Worm (Caenorhabditis elegans) whole organism, young adult: ENCODE measurements around the gene Y15E3A.3.

ENCODE experiments used
- C06A6.2 ChIP-seq: fragments of 200-800 bp; sonication (Bioruptor generic); conservative IDR thresholded peaks from 2 replicates; pipeline ENCODE4 v1.3.6; 2022; ENCODE audit warnings: missing genetic modification characterization, missing compliant biosample characterization
- F33H1.4 ChIP-seq: fragments of 200-800 bp; sonication (Bioruptor generic); IDR thresholded peaks from 2 replicates; pipeline ENCODE4 v1.3.6; 2022; ENCODE audit warnings: missing genetic modification reagents, missing genetic modification characterization, missing compliant biosample characterization
- F52B5.7 ChIP-seq: sonication (generic microtip); optimal IDR thresholded peaks from 2 replicates; lab custom pipeline; 2016; ENCODE audit warnings: mild to moderate bottlenecking, missing genetic modification characterization, missing compliant biosample characterization
- F57A8.1 ChIP-seq: fragments of 200-800 bp; sonication (Bioruptor generic); optimal IDR thresholded peaks from 2 replicates; lab custom pipeline; 2018; ENCODE audit warnings: mild to moderate bottlenecking, missing genetic modification characterization, moderate library complexity, missing compliant biosample characterization
- T07F8.4 ChIP-seq: sonication (generic microtip); optimal IDR thresholded peaks from 2 replicates; lab custom pipeline; 2016; ENCODE audit warnings: mild to moderate bottlenecking, missing genetic modification characterization, moderate library complexity, missing compliant biosample characterization
- Y56A3A.18 ChIP-seq: fragments of 200-800 bp; sonication (Bioruptor generic); IDR thresholded peaks from 2 replicates; pipeline ENCODE4 v1.3.6; 2022; ENCODE audit warnings: missing genetic modification reagents, missing genetic modification characterization, missing compliant biosample characterization
- Y79H2A.3 ChIP-seq: fragments of 200-800 bp; sonication (Bioruptor generic); conservative IDR thresholded peaks from 2 replicates; pipeline ENCODE4 v1.3.6; 2022; ENCODE audit warnings: missing genetic modification reagents, missing genetic modification characterization, missing compliant biosample characterization
- Y95B8A.8 ChIP-seq: fragments of 200-800 bp; sonication (Bioruptor generic); IDR thresholded peaks from 2 replicates; pipeline ENCODE4 v1.3.6; 2022; ENCODE audit warnings: missing genetic modification reagents, missing genetic modification characterization, missing compliant biosample characterization
- akir-1 ChIP-seq: fragments of 200-800 bp; sonication (Bioruptor generic); optimal IDR thresholded peaks from 2 replicates; lab custom pipeline; 2018; ENCODE audit warnings: mild to moderate bottlenecking, missing genetic modification characterization, moderate library complexity, missing compliant biosample characterization
- aptf-3 ChIP-seq: fragments of 200-800 bp; sonication (Bioruptor generic); IDR thresholded peaks from 2 replicates; pipeline ENCODE4 v1.3.6; 2022; ENCODE audit warnings: missing genetic modification characterization, missing compliant biosample characterization
- bed-2 ChIP-seq: fragments of 200-800 bp; sonication (Bioruptor generic); IDR thresholded peaks from 2 replicates; pipeline ENCODE4 v1.3.6; 2022; ENCODE audit warnings: missing genetic modification reagents, missing genetic modification characterization, missing compliant biosample characterization
- ccch-3 ChIP-seq: fragments of 200-800 bp; sonication (Bioruptor generic); optimal IDR thresholded peaks from 2 replicates; lab custom pipeline; 2018; ENCODE audit warnings: mild to moderate bottlenecking, missing genetic modification characterization, missing compliant biosample characterization
- ceh-100 ChIP-seq: fragments of 200-800 bp; sonication (Bioruptor generic); IDR thresholded peaks from 2 replicates; pipeline ENCODE4 v1.3.6; 2022; ENCODE audit warnings: missing genetic modification reagents, missing genetic modification characterization, missing compliant biosample characterization
- ceh-27 ChIP-seq: fragments of 200-800 bp; sonication (Bioruptor generic); optimal IDR thresholded peaks from 2 replicates; lab custom pipeline; 2018; ENCODE audit warnings: mild to moderate bottlenecking, missing genetic modification characterization, moderate library complexity, missing compliant biosample characterization
- ceh-79 ChIP-seq: sonication (generic microtip); optimal IDR thresholded peaks from 2 replicates; lab custom pipeline; 2017; ENCODE audit warnings: mild to moderate bottlenecking, missing genetic modification characterization, missing compliant biosample characterization
- dpff-1 ChIP-seq: sonication (generic microtip); optimal IDR thresholded peaks from 2 replicates; lab custom pipeline; 2017; ENCODE audit warnings: mild to moderate bottlenecking, missing genetic modification characterization, missing compliant biosample characterization
- dpl-1 ChIP-seq: fragments of 150-350 bp; optimal IDR thresholded peaks from 2 replicates; lab custom pipeline; 2014; ENCODE audit warnings: missing biosample characterization, missing genetic modification reagents, missing genetic modification characterization
- efl-1 ChIP-seq: fragments of 150-350 bp; optimal IDR thresholded peaks from 2 replicates; lab custom pipeline; 2014; ENCODE audit warnings: missing biosample characterization, missing genetic modification reagents, missing genetic modification characterization
- egl-44 ChIP-seq: fragments of 200-800 bp; sonication (Bioruptor generic); IDR thresholded peaks from 2 replicates; pipeline ENCODE4 v1.3.6; 2022; ENCODE audit warnings: missing genetic modification reagents, missing genetic modification characterization, missing compliant biosample characterization
- ekl-4 ChIP-seq: fragments of 200-800 bp; sonication (Bioruptor generic); IDR thresholded peaks from 2 replicates; pipeline ENCODE4 v1.3.6; 2022; ENCODE audit warnings: missing genetic modification reagents, missing genetic modification characterization, missing compliant biosample characterization
- gei-17 ChIP-seq: fragments of 200-800 bp; sonication (Bioruptor generic); optimal IDR thresholded peaks from 2 replicates; lab custom pipeline; 2018; ENCODE audit warnings: mild to moderate bottlenecking, missing genetic modification characterization, missing compliant biosample characterization
- hlh-26 ChIP-seq: fragments of 200-800 bp; sonication (Bioruptor generic); conservative IDR thresholded peaks from 2 replicates; pipeline ENCODE4 v1.3.6; 2022; ENCODE audit warnings: missing genetic modification reagents, missing genetic modification characterization, missing compliant biosample characterization
- hsf-1 ChIP-seq: fragments of 200-800 bp; sonication (Bioruptor generic); IDR thresholded peaks from 2 replicates; pipeline ENCODE4 v1.3.6; 2022; ENCODE audit warnings: missing genetic modification reagents, missing genetic modification characterization, missing compliant biosample characterization
- let-526 ChIP-seq: fragments of 200-800 bp; sonication (Bioruptor generic); IDR thresholded peaks from 2 replicates; pipeline ENCODE4 v1.3.6; 2022; ENCODE audit warnings: missing genetic modification reagents, missing genetic modification characterization, missing compliant biosample characterization
- lin-35 ChIP-seq, 3 experiments: fragments of 150-350 bp in 2 of 3; sonication (generic microtip) in 1 of 3; optimal IDR thresholded peaks; 2 replicates each; lab custom pipeline; 2014 to 2018; ENCODE audit warnings: missing biosample characterization in 3 of 3, missing genetic modification characterization in 3 of 3, missing genetic modification reagents in 3 of 3
- lir-1 ChIP-seq: fragments of 200-800 bp; sonication (Bioruptor generic); conservative IDR thresholded peaks from 2 replicates; pipeline ENCODE4 v1.3.6; 2022; ENCODE audit warnings: missing genetic modification reagents, missing genetic modification characterization, missing compliant biosample characterization
- lsl-1 ChIP-seq: fragments of 200-800 bp; sonication (Bioruptor generic); optimal IDR thresholded peaks from 2 replicates; lab custom pipeline; 2018; ENCODE audit warnings: mild to moderate bottlenecking, missing genetic modification characterization, moderate library complexity, missing compliant biosample characterization
- lsy-27 ChIP-seq: sonication (generic microtip); optimal IDR thresholded peaks from 2 replicates; lab custom pipeline; 2017; ENCODE audit warnings: missing genetic modification characterization, mild to moderate bottlenecking, missing compliant biosample characterization, antibody characterized with exemption, missing genotype, borderline replicate concordance; ENCODE audit not compliant: insufficient read depth
- madf-10 ChIP-seq: sonication (generic microtip); optimal IDR thresholded peaks from 2 replicates; lab custom pipeline; 2016; ENCODE audit warnings: mild to moderate bottlenecking, missing genetic modification characterization, missing compliant biosample characterization
- madf-8 ChIP-seq: fragments of 200-800 bp; sonication (Bioruptor generic); conservative IDR thresholded peaks from 2 replicates; pipeline ENCODE4 v1.3.6; 2022; ENCODE audit warnings: missing genetic modification reagents, missing genetic modification characterization, missing compliant biosample characterization
- mcd-1 ChIP-seq: fragments of 200-800 bp; sonication (Bioruptor generic); IDR thresholded peaks from 2 replicates; pipeline ENCODE4 v1.3.6; 2022; ENCODE audit warnings: missing genetic modification reagents, missing genetic modification characterization, missing compliant biosample characterization
- mes-4 ChIP-seq: sonication (generic microtip); optimal IDR thresholded peaks from 2 replicates; lab custom pipeline; 2016; ENCODE audit warnings: missing genotype, missing genetic modification characterization, missing compliant biosample characterization
- mxl-1 ChIP-seq: sonication (generic microtip); optimal IDR thresholded peaks from 2 replicates; lab custom pipeline; 2016; ENCODE audit warnings: missing genetic modification characterization, missing compliant biosample characterization
- nhr-27 ChIP-seq: fragments of 200-800 bp; sonication (Bioruptor generic); optimal IDR thresholded peaks from 2 replicates; lab custom pipeline; 2018; ENCODE audit warnings: mild to moderate bottlenecking, missing genetic modification characterization, moderate library complexity, missing compliant biosample characterization
- nhr-90 ChIP-seq: sonication (generic microtip); optimal IDR thresholded peaks from 2 replicates; lab custom pipeline; 2016; ENCODE audit warnings: missing genotype, mild to moderate bottlenecking, missing genetic modification characterization, missing compliant biosample characterization
- pbrm-1 ChIP-seq: fragments of 200-800 bp; sonication (Bioruptor generic); IDR thresholded peaks from 2 replicates; pipeline ENCODE4 v1.3.6; 2022; ENCODE audit warnings: missing genetic modification reagents, missing genetic modification characterization, missing compliant biosample characterization
- repo-1 ChIP-seq: sonication (generic microtip); optimal IDR thresholded peaks from 2 replicates; lab custom pipeline; 2017; ENCODE audit warnings: mild to moderate bottlenecking, missing genetic modification characterization, missing compliant biosample characterization
- rpc-1 ChIP-seq, 2 experiments: fragments of 150-350 bp in 1 of 2; sonication (generic microtip) in 1 of 2; optimal IDR thresholded peaks; 2 replicates each; lab custom pipeline; 2014 to 2018; ENCODE audit warnings: missing biosample characterization in 1 of 2, missing genetic modification characterization in 1 of 2, missing genetic modification reagents in 1 of 2, missing genotype in 1 of 2
- snpc-1.1 ChIP-seq: sonication (generic microtip); optimal IDR thresholded peaks from 2 replicates; lab custom pipeline; 2017; ENCODE audit warnings: missing genetic modification characterization, mild to moderate bottlenecking, missing compliant biosample characterization, antibody characterized with exemption, moderate library complexity, missing genotype, missing genetic modification reagents; ENCODE audit not compliant: insufficient read depth
- snpc-1.3 ChIP-seq: sonication (generic microtip); optimal IDR thresholded peaks from 2 replicates; lab custom pipeline; 2017; ENCODE audit warnings: missing genetic modification characterization, mild to moderate bottlenecking, missing compliant biosample characterization, antibody characterized with exemption, moderate library complexity, missing genotype, missing genetic modification reagents; ENCODE audit not compliant: insufficient read depth
- snpc-3.4 ChIP-seq: sonication (generic microtip); optimal IDR thresholded peaks from 2 replicates; lab custom pipeline; 2017; ENCODE audit warnings: missing genetic modification characterization, mild to moderate bottlenecking, missing compliant biosample characterization, antibody characterized with exemption, moderate library complexity, missing genotype, missing genetic modification reagents
- unc-130 ChIP-seq: sonication (generic microtip); optimal IDR thresholded peaks from 2 replicates; lab custom pipeline; 2016; ENCODE audit warnings: missing genetic modification reagents, missing genetic modification characterization, missing compliant biosample characterization
- xnd-1 ChIP-seq: sonication (generic microtip); optimal IDR thresholded peaks from 2 replicates; lab custom pipeline; 2016; ENCODE audit warnings: missing genotype, missing genetic modification reagents, missing genetic modification characterization, missing compliant biosample characterization
- zim-3 ChIP-seq: sonication (generic microtip); optimal IDR thresholded peaks from 2 replicates; lab custom pipeline; 2017; ENCODE audit warnings: mild to moderate bottlenecking, missing genetic modification characterization, moderate library complexity, missing compliant biosample characterization
- ztf-18 ChIP-seq: sonication (generic microtip); optimal IDR thresholded peaks from 2 replicates; lab custom pipeline; 2016; ENCODE audit warnings: missing genotype, mild to moderate bottlenecking, missing genetic modification characterization, missing compliant biosample characterization
- ztf-22 ChIP-seq: fragments of 200-800 bp; sonication (Bioruptor generic); optimal IDR thresholded peaks from 2 replicates; lab custom pipeline; 2018; ENCODE audit warnings: mild to moderate bottlenecking, missing genetic modification characterization, moderate library complexity, missing compliant biosample characterization
- ztf-25 ChIP-seq: fragments of 200-800 bp; sonication (Bioruptor generic); IDR thresholded peaks from 2 replicates; pipeline ENCODE4 v1.3.6; 2022; ENCODE audit warnings: missing genetic modification reagents, missing genetic modification characterization, missing compliant biosample characterization
- ztf-26 ChIP-seq: sonication (generic microtip); optimal IDR thresholded peaks from 2 replicates; lab custom pipeline; 2017; ENCODE audit warnings: missing genetic modification characterization, missing compliant biosample characterization
- ztf-3 ChIP-seq: fragments of 200-800 bp; sonication (Bioruptor generic); optimal IDR thresholded peaks from 2 replicates; lab custom pipeline; 2018; ENCODE audit warnings: mild to moderate bottlenecking, missing genetic modification characterization, missing compliant biosample characterization

Gene Y15E3A.3

DNA sequence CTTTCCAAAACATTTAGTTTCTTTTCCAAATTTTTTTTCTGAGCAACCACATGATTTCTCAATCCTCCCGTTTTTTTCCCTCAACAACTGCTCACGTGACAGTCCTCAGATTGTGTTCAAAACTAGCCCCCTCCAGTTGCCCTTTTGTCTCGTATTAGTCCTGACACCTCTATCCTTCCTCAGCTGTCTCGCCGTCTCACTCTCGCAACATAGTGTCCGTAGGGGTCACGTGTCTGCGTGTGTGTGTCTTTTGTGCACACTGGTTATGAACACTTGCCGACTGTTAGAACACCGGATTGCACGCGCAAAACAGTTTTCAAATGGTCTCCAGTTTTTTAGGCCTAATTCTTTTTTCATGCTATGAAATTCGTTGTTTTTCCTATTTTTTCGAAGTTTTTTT lies 39.6 kb upstream of the Y15E3A.3 start (continued):
- TF ChIP-seq Y56A3A.18 (GFP tag; lab: Robert Waterston, UW): no peak
- no peak for TF ChIP-seq mes-4 (tag; lab: Kevin White, UChicago)
- no peak for TF ChIP-seq mxl-1
- TF ChIP-seq ceh-100: no peak
- no peak for TF ChIP-seq lsl-1 (GFP tag; lab: Kevin White, UChicago)
- TF ChIP-seq dpl-1: no peak
- TF ChIP-seq lsy-27 (tag; lab: Kevin White, UChicago): no peak
- no peak for TF ChIP-seq T07F8.4 (tag; lab: Kevin White, UChicago)
- peak; percentile 54; the same call in 1 of the 2 replicates for TF ChIP-seq let-526 (GFP tag; lab: Robert Waterston, UW)
- TF ChIP-seq unc-130 (GFP tag; lab: Kevin White, UChicago): no peak
- TF ChIP-seq snpc-1.3 (tag; lab: Kevin White, UChicago): no peak
- TF ChIP-seq nhr-27 (tag; lab: Kevin White, UChicago): no peak
- TF ChIP-seq ekl-4 (GFP tag; lab: Robert Waterston, UW): 0 out of 2 replicates have a peak, but pooled peaks have one; percentile 31
- no peak for TF ChIP-seq Y95B8A.8 (GFP tag; lab: Robert Waterston, UW)
- TF ChIP-seq F33H1.4 (GFP tag; lab: Robert Waterston, UW): no peak
- no peak for TF ChIP-seq F57A8.1 (GFP tag; lab: Kevin White, UChicago)
- TF ChIP-seq repo-1: no peak
- no peak for TF ChIP-seq xnd-1 (tag; lab: Kevin White, UChicago)
- peak; percentile 3 for TF ChIP-seq ztf-26 (tag; lab: Kevin White, UChicago)
- TF ChIP-seq egl-44: no peak
- TF ChIP-seq Y79H2A.3 (GFP tag; lab: Robert Waterston, UW): no peak
- TF ChIP-seq nhr-90 (tag; lab: Kevin White, UChicago): no peak
- TF ChIP-seq ceh-27 (GFP tag; lab: Kevin White, UChicago): peak; percentile 82
- TF ChIP-seq lir-1: no peak
- no peak for TF ChIP-seq snpc-3.4 (tag; lab: Kevin White, UChicago)
- TF ChIP-seq F52B5.7 (tag; lab: Kevin White, UChicago): no peak
- TF ChIP-seq dpff-1 (tag; lab: Kevin White, UChicago): no peak
- TF ChIP-seq ccch-3 (GFP tag; lab: Kevin White, UChicago): no peak
- TF ChIP-seq ztf-18 (tag; lab: Kevin White, UChicago): no peak
- no peak for TF ChIP-seq hlh-26 (GFP tag; lab: Robert Waterston, UW)
- no peak for TF ChIP-seq hsf-1 (GFP tag; lab: Robert Waterston, UW)
- peak; percentile 75 for TF ChIP-seq C06A6.2 (GFP tag; lab: Robert Waterston, UW)
- no peak for TF ChIP-seq ztf-3 (GFP tag; lab: Kevin White, UChicago)
- no peak for TF ChIP-seq akir-1 (GFP tag; lab: Kevin White, UChicago)
- TF ChIP-seq pbrm-1 (GFP tag; lab: Robert Waterston, UW): 0 out of 2 replicates have a peak, but pooled peaks have one; percentile 47
- no peak for TF ChIP-seq zim-3 (tag; lab: Kevin White, UChicago)
- TF ChIP-seq ztf-25: no peak
- no peak for TF ChIP-seq efl-1 (GFP tag; lab: Kevin White, UChicago)
- peak in 1 of 3 experiments; percentile 66 for TF ChIP-seq lin-35 (GFP tag; optimal IDR thresholded peaks at IDR 0.05; lab: Kevin White, UChicago)
- TF ChIP-seq snpc-1.1 (tag; lab: Kevin White, UChicago): no peak
- TF ChIP-seq gei-17 (GFP tag; lab: Kevin White, UChicago): peak; percentile 22
- TF ChIP-seq ztf-22: no peak
- TF ChIP-seq aptf-3 (GFP tag; lab: Robert Waterston, UW): no peak
- TF ChIP-seq ceh-79: no peak
- no peak for TF ChIP-seq madf-8 (GFP tag; lab: Robert Waterston, UW)
- no peak for TF ChIP-seq rpc-1 (optimal IDR thresholded peaks at IDR 0.05; lab: Kevin White, UChicago)
- TF ChIP-seq rpc-1 (tag; optimal IDR thresholded peaks at IDR 0.05; lab: Kevin White, UChicago): no peak
- peak; percentile 52 for TF ChIP-seq mcd-1
- TF ChIP-seq bed-2: no peak
- peak; percentile 76 for TF ChIP-seq madf-10 (tag; lab: Kevin White, UChicago)
